Fruit fly (Drosophila melanogaster) whole organism, embryonic: Measurements from ENCODE around the gene CG11828.

ENCODE experiments used
- Ada2b ChIP-seq: fragments of 200-800 bp; sonication (Bioruptor generic); IDR thresholded peaks from 2 replicates; pipeline ENCODE4 v1.3.6; 2022; ENCODE audit warnings: missing biosample characterization, missing genetic modification characterization
- Atf3 ChIP-seq: fragments of 200-800 bp; sonication (Bioruptor generic); optimal IDR thresholded peaks from 3 replicates; lab custom pipeline; 2016; ENCODE audit warnings: missing biosample characterization, missing genetic modification characterization
- CG10543 ChIP-seq: fragments of 200-800 bp; sonication (Bioruptor generic); optimal IDR thresholded peaks from 3 replicates; lab custom pipeline; 2017; ENCODE audit warnings: missing biosample characterization, mild to moderate bottlenecking, missing genetic modification characterization, moderate library complexity
- CG10654 ChIP-seq: fragments of 200-800 bp; sonication (Bioruptor generic); optimal IDR thresholded peaks from 2 replicates; lab custom pipeline; 2016; ENCODE audit warnings: missing biosample characterization, missing genetic modification characterization
- CG10959 ChIP-seq: fragments of 200-800 bp; sonication (Bioruptor generic); IDR thresholded peaks from 2 replicates; pipeline ENCODE4 v1.3.6; 2022; ENCODE audit warnings: missing biosample characterization, missing genetic modification characterization
- CG11696 ChIP-seq: fragments of 200-800 bp; sonication (Bioruptor generic); IDR thresholded peaks from 2 replicates; pipeline ENCODE4 v1.3.6; 2022; ENCODE audit warnings: missing biosample characterization, missing genetic modification characterization
- CG12219 ChIP-seq: fragments of 200-800 bp; sonication (Bioruptor generic); optimal IDR thresholded peaks from 3 replicates; lab custom pipeline; 2018; ENCODE audit warnings: missing biosample characterization, mild to moderate bottlenecking, missing genetic modification characterization
- CG12236 ChIP-seq: fragments of 200-800 bp; sonication (Bioruptor generic); optimal IDR thresholded peaks from 2 replicates; lab custom pipeline; 2016; ENCODE audit warnings: missing biosample characterization, missing genetic modification characterization
- CG12299 ChIP-seq: fragments of 200-800 bp; sonication (Bioruptor generic); optimal IDR thresholded peaks from 2 replicates; lab custom pipeline; 2018; ENCODE audit warnings: missing biosample characterization, mild to moderate bottlenecking, missing genetic modification characterization
- CG13123 ChIP-seq: fragments of 200-800 bp; sonication (Bioruptor generic); optimal IDR thresholded peaks from 2 replicates; lab custom pipeline; 2016; ENCODE audit warnings: missing biosample characterization, missing genetic modification characterization
- CG16813 ChIP-seq: fragments of 200-800 bp; sonication (Bioruptor generic); IDR thresholded peaks from 3 replicates; pipeline ENCODE4 v1.3.6; 2022; ENCODE audit warnings: missing biosample characterization, missing genetic modification characterization; ENCODE audit not compliant: partially characterized antibody
- CG17385 ChIP-seq: fragments of 200-800 bp; sonication (Bioruptor generic); optimal IDR thresholded peaks from 3 replicates; lab custom pipeline; 2018; ENCODE audit warnings: missing biosample characterization, mild to moderate bottlenecking, missing genetic modification characterization
- CG2129 ChIP-seq: fragments of 200-800 bp; sonication (Bioruptor generic); IDR thresholded peaks from 2 replicates; pipeline ENCODE4 v1.3.6; 2022; ENCODE audit warnings: missing biosample characterization, missing genetic modification characterization; ENCODE audit not compliant: partially characterized antibody
- CG31388 ChIP-seq: fragments of 200-800 bp; sonication (Bioruptor generic); optimal IDR thresholded peaks from 2 replicates; lab custom pipeline; 2016; ENCODE audit warnings: missing biosample characterization, missing genetic modification characterization
- CG32772 ChIP-seq: fragments of 200-800 bp; sonication (Bioruptor generic); IDR thresholded peaks from 2 replicates; pipeline ENCODE4 v1.3.6; 2022; ENCODE audit warnings: missing biosample characterization, missing genetic modification characterization
- CG4730 ChIP-seq: fragments of 200-800 bp; sonication (Bioruptor generic); IDR thresholded peaks from 2 replicates; pipeline ENCODE4 v1.3.6; 2022; ENCODE audit warnings: missing biosample characterization, missing genetic modification characterization
- CG5180 ChIP-seq: fragments of 200-800 bp; sonication (Bioruptor generic); optimal IDR thresholded peaks from 3 replicates; lab custom pipeline; 2017; ENCODE audit warnings: missing biosample characterization, missing genetic modification characterization, mild to moderate bottlenecking, moderate library complexity, missing genetic modification reagents
- CG8290 ChIP-seq, 3 experiments: fragments of 200-800 bp; sonication (Bioruptor generic); optimal IDR thresholded peaks; 2 replicates each; lab custom pipeline; 2016 to 2019; ENCODE audit warnings: missing biosample characterization in 3 of 3, missing genetic modification characterization in 3 of 3, mild to moderate bottlenecking in 2 of 3, moderate library complexity in 1 of 3
- CG9437 ChIP-seq: fragments of 200-800 bp; sonication (Bioruptor generic); optimal IDR thresholded peaks from 2 replicates; lab custom pipeline; 2018; ENCODE audit warnings: missing biosample characterization, mild to moderate bottlenecking, missing genetic modification characterization
- CG9609 ChIP-seq: fragments of 200-800 bp; sonication (Bioruptor generic); optimal IDR thresholded peaks from 3 replicates; lab custom pipeline; 2016; ENCODE audit warnings: missing biosample characterization, missing genetic modification characterization
- CG9876 ChIP-seq: fragments of 200-800 bp; sonication (Bioruptor generic); optimal IDR thresholded peaks from 2 replicates; lab custom pipeline; 2016; ENCODE audit warnings: missing biosample characterization, missing genetic modification characterization
- CG9932 ChIP-seq: fragments of 200-800 bp; sonication (Bioruptor generic); IDR thresholded peaks from 2 replicates; pipeline ENCODE4 v1.3.6; 2022; ENCODE audit warnings: missing biosample characterization, missing genetic modification characterization
- CHES-1-like ChIP-seq: fragments of 200-800 bp; sonication (Bioruptor generic); optimal IDR thresholded peaks from 2 replicates; lab custom pipeline; 2016; ENCODE audit warnings: missing biosample characterization, missing genetic modification characterization
- Dbx ChIP-seq: fragments of 200-800 bp; sonication (Bioruptor generic); IDR thresholded peaks from 3 replicates; pipeline ENCODE4 v1.3.6; 2022; ENCODE audit warnings: missing biosample characterization, missing genetic modification characterization
- Dek ChIP-seq: fragments of 200-800 bp; sonication (Bioruptor generic); optimal IDR thresholded peaks from 3 replicates; lab custom pipeline; 2019; ENCODE audit warnings: missing biosample characterization, mild to moderate bottlenecking, missing genetic modification characterization, moderate library complexity
- Dip3 ChIP-seq: fragments of 200-800 bp; sonication (Bioruptor generic); optimal IDR thresholded peaks from 3 replicates; lab custom pipeline; 2016; ENCODE audit warnings: missing biosample characterization, missing genetic modification characterization
- GATAe ChIP-seq: fragments of 200-800 bp; sonication (Bioruptor generic); conservative IDR thresholded peaks from 2 replicates; pipeline ENCODE4 v1.3.6; 2022; ENCODE audit warnings: missing biosample characterization, missing genetic modification characterization
- H15 ChIP-seq: fragments of 200-800 bp; sonication (Bioruptor generic); IDR thresholded peaks from 3 replicates; pipeline ENCODE4 v1.3.6; 2022; ENCODE audit warnings: missing biosample characterization, missing genetic modification characterization
- HmgD ChIP-seq: fragments of 200-800 bp; sonication (Bioruptor generic); optimal IDR thresholded peaks from 3 replicates; lab custom pipeline; 2016; ENCODE audit warnings: missing biosample characterization, missing genetic modification characterization
- Hmx ChIP-seq: fragments of 200-800 bp; sonication (Bioruptor generic); optimal IDR thresholded peaks from 2 replicates; lab custom pipeline; 2016; ENCODE audit warnings: missing biosample characterization, missing genetic modification characterization
- Kr ChIP-seq: fragments of 200-800 bp; sonication (Bioruptor generic); optimal IDR thresholded peaks from 2 replicates; lab custom pipeline; 2017; ENCODE audit warnings: missing biosample characterization, mild to moderate bottlenecking, missing genetic modification characterization
- MBD-R2 ChIP-seq: fragments of 200-800 bp; sonication (Bioruptor generic); IDR thresholded peaks from 2 replicates; pipeline ENCODE4 v1.3.6; 2022; ENCODE audit warnings: missing biosample characterization, missing genetic modification characterization
- MTF-1 ChIP-seq: fragments of 200-800 bp; sonication (Bioruptor generic); optimal IDR thresholded peaks from 2 replicates; lab custom pipeline; 2018; ENCODE audit warnings: missing biosample characterization, mild to moderate bottlenecking, missing genetic modification characterization, borderline replicate concordance
- Max ChIP-seq: fragments of 200-800 bp; sonication (Bioruptor generic); optimal IDR thresholded peaks from 2 replicates; lab custom pipeline; 2016; ENCODE audit warnings: missing biosample characterization, mild to moderate bottlenecking, missing genetic modification characterization
- Neu2 ChIP-seq: fragments of 200-800 bp; sonication (Bioruptor generic); optimal IDR thresholded peaks from 3 replicates; lab custom pipeline; 2016; ENCODE audit warnings: missing biosample characterization, missing genetic modification characterization, borderline replicate concordance
- Nf-YA ChIP-seq: fragments of 200-800 bp; sonication (Bioruptor generic); IDR thresholded peaks from 2 replicates; pipeline ENCODE4 v1.3.6; 2022; ENCODE audit warnings: missing biosample characterization, missing genetic modification characterization
- Nf-YB ChIP-seq: fragments of 200-800 bp; sonication (Bioruptor generic); optimal IDR thresholded peaks from 3 replicates; lab custom pipeline; 2019; ENCODE audit warnings: missing biosample characterization, mild to moderate bottlenecking, missing genetic modification characterization, moderate library complexity
- Oli ChIP-seq: fragments of 200-800 bp; sonication (Bioruptor generic); optimal IDR thresholded peaks from 2 replicates; lab custom pipeline; 2018; ENCODE audit warnings: missing biosample characterization, mild to moderate bottlenecking, missing genetic modification characterization, moderate library complexity
- Usf ChIP-seq: fragments of 200-800 bp; sonication (Bioruptor generic); optimal IDR thresholded peaks from 2 replicates; lab custom pipeline; 2017; ENCODE audit warnings: missing genotype, missing biosample characterization, missing genetic modification characterization
- ac ChIP-seq: fragments of 200-800 bp; sonication (Bioruptor generic); optimal IDR thresholded peaks from 3 replicates; lab custom pipeline; 2017; ENCODE audit warnings: missing biosample characterization, mild to moderate bottlenecking, missing genetic modification characterization
- ems ChIP-seq: fragments of 200-800 bp; sonication (Bioruptor generic); optimal IDR thresholded peaks from 3 replicates; lab custom pipeline; 2016; ENCODE audit warnings: missing biosample characterization, missing genetic modification characterization
- fd96Cb ChIP-seq: fragments of 200-800 bp; sonication (Bioruptor generic); optimal IDR thresholded peaks from 2 replicates; lab custom pipeline; 2018; ENCODE audit warnings: missing biosample characterization, mild to moderate bottlenecking, missing genetic modification characterization, moderate library complexity
- gsb-n ChIP-seq: fragments of 200-800 bp; sonication (Bioruptor generic); optimal IDR thresholded peaks from 3 replicates; lab custom pipeline; 2018; ENCODE audit warnings: missing biosample characterization, mild to moderate bottlenecking, missing genetic modification characterization
- kah ChIP-seq: fragments of 200-800 bp; sonication (Bioruptor generic); optimal IDR thresholded peaks from 2 replicates; lab custom pipeline; 2018; ENCODE audit warnings: missing biosample characterization, mild to moderate bottlenecking, missing genetic modification characterization
- lbe ChIP-seq: fragments of 200-800 bp; sonication (Bioruptor generic); optimal IDR thresholded peaks from 2 replicates; lab custom pipeline; 2016; ENCODE audit warnings: missing biosample characterization, mild to moderate bottlenecking, missing genetic modification characterization
- rib ChIP-seq: fragments of 200-800 bp; sonication (Bioruptor generic); IDR thresholded peaks from 2 replicates; pipeline ENCODE4 v1.3.6; 2022; ENCODE audit warnings: missing biosample characterization, missing genetic modification characterization
- row ChIP-seq: fragments of 200-800 bp; sonication (Bioruptor generic); IDR thresholded peaks from 3 replicates; pipeline ENCODE4 v1.3.6; 2022; ENCODE audit warnings: missing biosample characterization, missing genetic modification characterization
- sna ChIP-seq: fragments of 200-800 bp; sonication (Bioruptor generic); IDR thresholded peaks from 2 replicates; pipeline ENCODE4 v1.3.6; 2022; ENCODE audit warnings: missing biosample characterization, missing genetic modification characterization; ENCODE audit not compliant: partially characterized antibody
- trem ChIP-seq: fragments of 200-800 bp; optimal IDR thresholded peaks from 3 replicates; lab custom pipeline; 2019; ENCODE audit warnings: missing biosample characterization, mild to moderate bottlenecking, missing genetic modification characterization, moderate library complexity
- zen2 ChIP-seq: fragments of 200-800 bp; sonication (Bioruptor generic); IDR thresholded peaks from 3 replicates; pipeline ENCODE4 v1.3.6; 2022; ENCODE audit warnings: missing biosample characterization, missing genetic modification characterization; ENCODE audit not compliant: partially characterized antibody

Gene CG11828

dm6 chr3R:28911758-28912157 is 11.1 kb upstream of the CG11828 start (continued):
- peak; percentile 11 for TF ChIP-seq trem (tag; lab: Kevin White, UChicago)
- TF ChIP-seq CG12299 (tag; lab: Kevin White, UChicago) = no peak
- TF ChIP-seq fd96Cb (tag; lab: Kevin White, UChicago) = peak; percentile 71
- peak; percentile 30 for TF ChIP-seq Usf (GFP tag; lab: Kevin White, UChicago)
- no peak for TF ChIP-seq zen2
- TF ChIP-seq Dip3 (GFP tag; lab: Kevin White, UChicago) = peak; percentile 63
- TF ChIP-seq sna (GFP tag; lab: Robert Waterston, UW) = no peak
- TF ChIP-seq HmgD (GFP tag; lab: Kevin White, UChicago) = no peak
- TF ChIP-seq MTF-1 (GFP tag; lab: Kevin White, UChicago) = peak; percentile 12
- peak; percentile 25; the same call in 1 of the 2 replicates for TF ChIP-seq MBD-R2 (GFP tag; lab: Robert Waterston, UW)
- peak; percentile 81 for TF ChIP-seq Oli (tag; lab: Kevin White, UChicago)
- peak; percentile 67 for TF ChIP-seq ems (GFP tag; lab: Kevin White, UChicago)
- no peak for TF ChIP-seq CG16813 (GFP tag; lab: Robert Waterston, UW)
- peak; percentile 76 for TF ChIP-seq Dbx (GFP tag; lab: Robert Waterston, UW)
- peak; percentile 70 for TF ChIP-seq CG13123 (GFP tag; lab: Kevin White, UChicago)
- peak; percentile 70 for TF ChIP-seq CG12219 (GFP tag; lab: Kevin White, UChicago)
- TF ChIP-seq CG9437 (GFP tag; lab: Kevin White, UChicago) = peak; percentile 51
- TF ChIP-seq CG10959 (GFP tag; lab: Robert Waterston, UW) = peak; percentile 29; the same call in 1 of the 2 replicates
- TF ChIP-seq Nf-YB (GFP tag; lab: Kevin White, UChicago) = no peak
- peak; percentile 48 for TF ChIP-seq CG10654 (GFP tag; lab: Kevin White, UChicago)
- no peak for TF ChIP-seq CG8290 (GFP tag; optimal IDR thresholded peaks at IDR 0.05; lab: Kevin White, UChicago)
- TF ChIP-seq CG8290 (tag; optimal IDR thresholded peaks at IDR 0.05; lab: Kevin White, UChicago) = peak in 1 of 2 experiments; percentile 91
- peak; percentile 66 for TF ChIP-seq CG32772 (GFP tag; lab: Robert Waterston, UW)
- TF ChIP-seq Kr (GFP tag; lab: Kevin White, UChicago) = no peak
- TF ChIP-seq Dek = peak; percentile 44
- TF ChIP-seq Nf-YA (GFP tag; lab: Robert Waterston, UW) = peak; percentile 56
- TF ChIP-seq CG9609 (GFP tag; lab: Kevin White, UChicago) = peak; percentile 61
- TF ChIP-seq CG4730 (GFP tag; lab: Robert Waterston, UW) = peak; percentile 65
- peak; percentile 24 for TF ChIP-seq Atf3 (GFP tag; lab: Kevin White, UChicago)
- peak; percentile 78 for TF ChIP-seq CG9932 (GFP tag; lab: Robert Waterston, UW)
- peak; percentile 59 for TF ChIP-seq CG9876 (GFP tag; lab: Kevin White, UChicago)
- TF ChIP-seq CG5180 = no peak
- peak; percentile 75; the same call in 1 of the 2 replicates for TF ChIP-seq Ada2b (GFP tag; lab: Robert Waterston, UW)
- TF ChIP-seq row = peak; percentile 87
- TF ChIP-seq Hmx (GFP tag; lab: Kevin White, UChicago) = no peak
- peak; percentile 6 for TF ChIP-seq CG31388 (GFP tag; lab: Kevin White, UChicago)
- peak; percentile 56 for TF ChIP-seq CG12236 (GFP tag; lab: Kevin White, UChicago)
- TF ChIP-seq Max (GFP tag; lab: Kevin White, UChicago) = peak; percentile 50
- no peak for TF ChIP-seq Neu2 (GFP tag; lab: Kevin White, UChicago)
- TF ChIP-seq CG10543 (GFP tag; lab: Kevin White, UChicago) = no peak
- TF ChIP-seq lbe (GFP tag; lab: Kevin White, UChicago) = no peak
- peak; percentile 82 for TF ChIP-seq H15
- TF ChIP-seq CG11696 (GFP tag; lab: Robert Waterston, UW) = peak; percentile 67; the same call in 1 of the 2 replicates
- peak; percentile 47; the same call in 1 of the 2 replicates for TF ChIP-seq rib (GFP tag; lab: Robert Waterston, UW)
- TF ChIP-seq kah (GFP tag; lab: Kevin White, UChicago) = peak; percentile 20
- no peak for TF ChIP-seq gsb-n (tag; lab: Kevin White, UChicago)
- peak; percentile 69 for TF ChIP-seq CG17385
- no peak for TF ChIP-seq CG2129 (GFP tag; lab: Robert Waterston, UW)
- peak; percentile 55 for TF ChIP-seq CHES-1-like (GFP tag; lab: Kevin White, UChicago)
- TF ChIP-seq GATAe (GFP tag; lab: Robert Waterston, UW) = no peak
- TF ChIP-seq ac (GFP tag; lab: Kevin White, UChicago) = no peak
